Worm (Caenorhabditis elegans) whole organism, late embryonic: ENCODE measurements around the gene fbxa-131.

Experiments
- ceh-2 ChIP-seq: sonication (generic microtip); optimal IDR thresholded peaks from 2 replicates; lab custom pipeline; 2016; ENCODE audit warnings: missing genotype, missing genetic modification characterization, missing compliant biosample characterization
- nhr-11 ChIP-seq: fragments of 150-350 bp; optimal IDR thresholded peaks from 2 replicates; lab custom pipeline; 2014; ENCODE audit warnings: missing biosample characterization, missing genetic modification characterization
- nhr-232 ChIP-seq: sonication (generic microtip); optimal IDR thresholded peaks from 2 replicates; lab custom pipeline; 2016; ENCODE audit warnings: missing genetic modification characterization, missing compliant biosample characterization
- pros-1 ChIP-seq: fragments of 150-350 bp; optimal IDR thresholded peaks from 2 replicates; lab custom pipeline; 2014; ENCODE audit warnings: missing biosample characterization, missing genetic modification reagents, missing genetic modification characterization
- tbx-2 ChIP-seq: sonication (generic microtip); optimal IDR thresholded peaks from 2 replicates; lab custom pipeline; 2016; ENCODE audit warnings: missing genetic modification characterization, missing compliant biosample characterization

- no peak for TF ChIP-seq nhr-232 (tag; lab: Kevin White, UChicago)
- no peak for TF ChIP-seq pros-1 (tag; lab: Kevin White, UChicago)
- TF ChIP-seq ceh-2: no peak
- TF ChIP-seq nhr-11 (tag; lab: Kevin White, UChicago): no peak
- no peak for TF ChIP-seq tbx-2 (tag; lab: Kevin White, UChicago)
These were observed 41.0 kb downstream of the fbxa-131 start for ce11 chrV:19779220-19779619.
